Fruit fly (Drosophila melanogaster): ENCODE measurements around the gene CG43347.

dm6 chrX:10576993-10577392 is 43.0 kb downstream of the CG43347 start:
- TF ChIP-seq Blimp-1 (GFP tag; optimal IDR thresholded peaks at IDR 0.05) (no peak), CG34406 (GFP tag; optimal IDR thresholded peaks at IDR 0.05) (no peak), Smox (GFP tag; optimal IDR thresholded peaks at IDR 0.05) (no peak), Sox15 (GFP tag; optimal IDR thresholded peaks at IDR 0.05) (no peak), CG3919 (GFP tag; optimal IDR thresholded peaks at IDR 0.05) (no peak), CG16779 (tag; optimal IDR thresholded peaks at IDR 0.05) (no peak)

All from whole organism, prepupa.